Fruit fly (Drosophila melanogaster): ENCODE data around the gene cdm.

Gene cdm

dm6 chr3R:18183244-18183643 is at the start of gene cdm (continued):
- TF ChIP-seq trem (tag; optimal IDR thresholded peaks at IDR 0.05) = peak; percentile 35
- no peak for TF ChIP-seq CG7839 (tag; optimal IDR thresholded peaks at IDR 0.05)
- TF ChIP-seq CG18764 (GFP tag; optimal IDR thresholded peaks at IDR 0.05) = no peak
- peak; percentile 31; the same call in 1 of the 2 replicates for TF ChIP-seq Dref (GFP tag; IDR thresholded peaks at IDR 0.05)
- TF ChIP-seq row (GFP tag; IDR thresholded peaks at IDR 0.05) = peak; percentile 51
- no peak for TF ChIP-seq CG1024 (GFP tag; IDR thresholded peaks at IDR 0.05)
- no peak for TF ChIP-seq kah (GFP tag; optimal IDR thresholded peaks at IDR 0.05)
- TF ChIP-seq CG13624 (GFP tag; optimal IDR thresholded peaks at IDR 0.05) = no peak
- no peak for TF ChIP-seq HLH4C (GFP tag; IDR thresholded peaks at IDR 0.05; ENCODE audit: partially characterized antibody)
- no peak for TF ChIP-seq Hr78 (GFP tag; optimal IDR thresholded peaks at IDR 0.05)
- no peak for TF ChIP-seq chif (GFP tag; optimal IDR thresholded peaks at IDR 0.05)
- peak; percentile 4 for TF ChIP-seq HmgZ (tag; optimal IDR thresholded peaks at IDR 0.05)
- no peak for TF ChIP-seq Tbp (GFP tag; optimal IDR thresholded peaks at IDR 0.05)
- TF ChIP-seq ewg (GFP tag; optimal IDR thresholded peaks at IDR 0.05) = peak; percentile 62
- peak; percentile 20 for TF ChIP-seq sens (GFP tag)
- TF ChIP-seq CG2116 (GFP tag; optimal IDR thresholded peaks at IDR 0.05) = peak; percentile 27
- peak; percentile 49 for TF ChIP-seq CG4617 (GFP tag; optimal IDR thresholded peaks at IDR 0.05; ENCODE audit: borderline replicate concordance)
- TF ChIP-seq chn (GFP tag; optimal IDR thresholded peaks at IDR 0.05) = no peak
- TF ChIP-seq fru (optimal IDR thresholded peaks at IDR 0.05) = no peak
- TF ChIP-seq CG8478 (optimal IDR thresholded peaks at IDR 0.05) = no peak
- TF ChIP-seq Dp (GFP tag; optimal IDR thresholded peaks at IDR 0.05) = peak; percentile 82
- peak; percentile 79 for TF ChIP-seq gfzf (GFP tag; optimal IDR thresholded peaks at IDR 0.05)
- TF ChIP-seq CG18619 (GFP tag; optimal IDR thresholded peaks at IDR 0.05) = no peak
- TF ChIP-seq org-1 (GFP tag; optimal IDR thresholded peaks at IDR 0.05) = no peak
- no peak for TF ChIP-seq CG12391 (tag; optimal IDR thresholded peaks at IDR 0.05)
- TF ChIP-seq Med (GFP tag) = peak; percentile 80
- TF ChIP-seq maf-S (GFP tag; optimal IDR thresholded peaks at IDR 0.05) = no peak
- no peak for TF ChIP-seq NC2α (GFP tag; optimal IDR thresholded peaks at IDR 0.05)
- TF ChIP-seq jing (GFP tag; optimal IDR thresholded peaks at IDR 0.05) = no peak
- peak; percentile 32 for TF ChIP-seq Elba2 (GFP tag; optimal IDR thresholded peaks at IDR 0.05)
- TF ChIP-seq rib (GFP tag; IDR thresholded peaks at IDR 0.05) = peak; percentile 3; the same call in 1 of the 2 replicates
- peak; percentile 87 for TF ChIP-seq MBD-R2 (GFP tag; IDR thresholded peaks at IDR 0.05)

dm6 chr3R:18232187-18232586 is 48.9 kb upstream of the cdm start:
- TF ChIP-seq D (optimal IDR thresholded peaks at IDR 0.05) (no peak), D (GFP tag; optimal IDR thresholded peaks at IDR 0.05) (no peak), jumu (GFP tag; optimal IDR thresholded peaks at IDR 0.05) (no peak), CG11093 (GFP tag; IDR thresholded peaks at IDR 0.05) (no peak), CoRest (tag; optimal IDR thresholded peaks at IDR 0.05) (no peak), slbo (GFP tag; IDR thresholded peaks at IDR 0.05) (no peak), sens (GFP tag) (peak; percentile 16), CG17802 (tag; optimal IDR thresholded peaks at IDR 0.05) (peak; percentile 92), CG6854 (GFP tag; optimal IDR thresholded peaks at IDR 0.05) (no peak), Lhr (GFP tag; optimal IDR thresholded peaks at IDR 0.05) (no peak), pnt (GFP tag; optimal IDR thresholded peaks at IDR 0.05) (no peak), CG15514 (GFP tag; optimal IDR thresholded peaks at IDR 0.05) (no peak), PHDP (tag; optimal IDR thresholded peaks at IDR 0.05) (no peak), HLHmδ (GFP tag; optimal IDR thresholded peaks at IDR 0.05) (no peak), Dip3 (GFP tag; optimal IDR thresholded peaks at IDR 0.05) (no peak), gcm (GFP tag; optimal IDR thresholded peaks at IDR 0.05) (peak; percentile 48), phol (tag; optimal IDR thresholded peaks at IDR 0.05) (peak; percentile 70), CG2712 (tag; optimal IDR thresholded peaks at IDR 0.05) (no peak), Atf3 (GFP tag; optimal IDR thresholded peaks at IDR 0.05) (no peak), nmo (GFP tag; optimal IDR thresholded peaks at IDR 0.05) (no peak), Bdp1 (GFP tag; optimal IDR thresholded peaks at IDR 0.05) (no peak), knrl (GFP tag; IDR thresholded peaks at IDR 0.05; ENCODE audit: partially characterized antibody) (no peak)
